Fruit fly (Drosophila melanogaster) whole organism, embryonic: Measurements from ENCODE around the gene CG6766.

Source experiments
- Blimp-1 ChIP-seq: fragments of 200-800 bp; sonication (Bioruptor generic); optimal IDR thresholded peaks from 3 replicates; lab custom pipeline; 2018; ENCODE audit warnings: missing biosample characterization, missing genetic modification characterization, mild to moderate bottlenecking, moderate library complexity, missing genetic modification reagents
- C15 ChIP-seq: fragments of 200-800 bp; sonication (Bioruptor generic); IDR thresholded peaks from 3 replicates; pipeline ENCODE4 v1.3.6; 2022; ENCODE audit warnings: missing biosample characterization, missing genetic modification characterization
- CG12744 ChIP-seq: fragments of 200-800 bp; sonication (Bioruptor generic); optimal IDR thresholded peaks from 2 replicates; lab custom pipeline; 2016; ENCODE audit warnings: missing biosample characterization, missing genetic modification characterization
- CG12769 ChIP-seq: fragments of 200-800 bp; sonication (Bioruptor generic); optimal IDR thresholded peaks from 2 replicates; lab custom pipeline; 2019; ENCODE audit warnings: missing biosample characterization, mild to moderate bottlenecking, missing genetic modification characterization, moderate library complexity
- CG13424 ChIP-seq: fragments of 200-800 bp; sonication (Bioruptor generic); optimal IDR thresholded peaks from 2 replicates; lab custom pipeline; 2019; ENCODE audit warnings: missing biosample characterization, mild to moderate bottlenecking, missing genetic modification characterization, moderate library complexity
- CG13775 ChIP-seq: fragments of 200-800 bp; sonication (Bioruptor generic); optimal IDR thresholded peaks from 3 replicates; lab custom pipeline; 2017; ENCODE audit warnings: missing biosample characterization, mild to moderate bottlenecking, missing genetic modification characterization
- CG14965 ChIP-seq: fragments of 200-800 bp; sonication (Bioruptor generic); optimal IDR thresholded peaks from 2 replicates; lab custom pipeline; 2016; ENCODE audit warnings: missing biosample characterization, missing genetic modification characterization, borderline replicate concordance
- CG17829 ChIP-seq: fragments of 200-800 bp; optimal IDR thresholded peaks from 2 replicates; lab custom pipeline; 2019; ENCODE audit warnings: missing biosample characterization, mild to moderate bottlenecking, missing genetic modification characterization, moderate library complexity
- CG18262 ChIP-seq: fragments of 200-800 bp; optimal IDR thresholded peaks from 3 replicates; lab custom pipeline; 2019; ENCODE audit warnings: missing biosample characterization, mild to moderate bottlenecking, missing genetic modification characterization, moderate library complexity
- CG2199 ChIP-seq: fragments of 200-800 bp; sonication (Bioruptor generic); IDR thresholded peaks from 3 replicates; pipeline ENCODE4 v1.3.6; 2022; ENCODE audit warnings: missing biosample characterization, missing genetic modification characterization
- CG31388 ChIP-seq: fragments of 200-800 bp; sonication (Bioruptor generic); optimal IDR thresholded peaks from 2 replicates; lab custom pipeline; 2016; ENCODE audit warnings: missing biosample characterization, missing genetic modification characterization
- CG32767 ChIP-seq: fragments of 200-800 bp; sonication (Bioruptor generic); IDR thresholded peaks from 2 replicates; pipeline ENCODE4 v1.3.6; 2022; ENCODE audit warnings: missing biosample characterization, missing genetic modification characterization
- CG3407 ChIP-seq: fragments of 200-800 bp; sonication (Bioruptor generic); optimal IDR thresholded peaks from 2 replicates; lab custom pipeline; 2018; ENCODE audit warnings: missing biosample characterization, mild to moderate bottlenecking, missing genetic modification characterization
- CG4617 ChIP-seq: fragments of 200-800 bp; sonication (Bioruptor generic); optimal IDR thresholded peaks from 3 replicates; lab custom pipeline; 2016; ENCODE audit warnings: missing biosample characterization, missing genetic modification characterization, borderline replicate concordance
- CG5245 ChIP-seq: fragments of 200-800 bp; sonication (Bioruptor generic); optimal IDR thresholded peaks from 3 replicates; lab custom pipeline; 2016; ENCODE audit warnings: missing biosample characterization, missing genetic modification characterization
- CG8359 ChIP-seq: fragments of 200-800 bp; sonication (Bioruptor generic); optimal IDR thresholded peaks from 2 replicates; lab custom pipeline; 2017; ENCODE audit warnings: missing biosample characterization, mild to moderate bottlenecking, missing genetic modification characterization, borderline replicate concordance
- CG8924 ChIP-seq: fragments of 200-800 bp; optimal IDR thresholded peaks from 3 replicates; lab custom pipeline; 2019; ENCODE audit warnings: missing biosample characterization, mild to moderate bottlenecking, missing genetic modification characterization, moderate library complexity
- Chrac-16 ChIP-seq: fragments of 200-800 bp; sonication (Bioruptor generic); optimal IDR thresholded peaks from 3 replicates; lab custom pipeline; 2016; ENCODE audit warnings: missing biosample characterization, missing genetic modification characterization
- Dad ChIP-seq: fragments of 200-800 bp; sonication (Bioruptor generic); optimal IDR thresholded peaks from 3 replicates; lab custom pipeline; 2016; ENCODE audit warnings: missing biosample characterization, missing genetic modification characterization
- Dbx ChIP-seq: fragments of 200-800 bp; sonication (Bioruptor generic); IDR thresholded peaks from 3 replicates; pipeline ENCODE4 v1.3.6; 2022; ENCODE audit warnings: missing biosample characterization, missing genetic modification characterization
- Dek ChIP-seq: fragments of 200-800 bp; sonication (Bioruptor generic); optimal IDR thresholded peaks from 3 replicates; lab custom pipeline; 2019; ENCODE audit warnings: missing biosample characterization, mild to moderate bottlenecking, missing genetic modification characterization, moderate library complexity
- Eip74EF ChIP-seq, 2 experiments: fragments of 200-800 bp in 1 of 2; fragments of >200 bp in 1 of 2; sonication (Bioruptor generic) in 1 of 2; optimal IDR thresholded peaks; 2 replicates each; lab custom pipeline; 2017 to 2019; ENCODE audit warnings: missing biosample characterization in 2 of 2, missing genetic modification characterization in 2 of 2, mild to moderate bottlenecking in 1 of 2, moderate library complexity in 1 of 2
- Gug ChIP-seq: fragments of 200-800 bp; sonication (Bioruptor generic); IDR thresholded peaks from 4 replicates; pipeline ENCODE4 v1.3.6; 2022; ENCODE audit warnings: missing biosample characterization, missing genetic modification characterization
- H2.0 ChIP-seq: fragments of 200-800 bp; sonication (Bioruptor generic); IDR thresholded peaks from 2 replicates; pipeline ENCODE4 v1.3.6; 2022; ENCODE audit warnings: missing biosample characterization, missing genetic modification characterization
- Hmr ChIP-seq: fragments of 200-800 bp; sonication (Bioruptor generic); optimal IDR thresholded peaks from 3 replicates; lab custom pipeline; 2017; ENCODE audit warnings: mild to moderate bottlenecking, missing biosample characterization, missing genetic modification reagents, missing genetic modification characterization
- Hr51 ChIP-seq, 2 experiments: fragments of 200-800 bp; sonication (Bioruptor generic); optimal IDR thresholded peaks; 2 replicates in 1 of 2; 3 replicates in 1 of 2; lab custom pipeline; 2016 to 2018; ENCODE audit warnings: missing biosample characterization in 2 of 2, missing genetic modification characterization in 2 of 2, mild to moderate bottlenecking in 1 of 2, moderate library complexity in 1 of 2
- Pdp1 ChIP-seq, 2 experiments: fragments of 200-800 bp; sonication (Bioruptor generic); optimal IDR thresholded peaks; 3 replicates each; lab custom pipeline; 2016; ENCODE audit warnings: missing biosample characterization in 2 of 2, missing genetic modification characterization in 2 of 2, mild to moderate bottlenecking in 1 of 2, moderate library complexity in 1 of 2
- Ptx1 ChIP-seq: fragments of 200-800 bp; sonication (Bioruptor generic); IDR thresholded peaks from 2 replicates; pipeline ENCODE4 v1.3.6; 2022; ENCODE audit warnings: missing biosample characterization, missing genetic modification characterization
- Sry-β ChIP-seq: fragments of 200-800 bp; sonication (Bioruptor generic); optimal IDR thresholded peaks from 2 replicates; lab custom pipeline; 2018; ENCODE audit warnings: missing biosample characterization, mild to moderate bottlenecking, missing genetic modification characterization, moderate library complexity
- Usf ChIP-seq: fragments of 200-800 bp; sonication (Bioruptor generic); optimal IDR thresholded peaks from 2 replicates; lab custom pipeline; 2017; ENCODE audit warnings: missing genotype, missing biosample characterization, missing genetic modification characterization
- az2 ChIP-seq: fragments of 200-800 bp; sonication (Bioruptor generic); optimal IDR thresholded peaks from 3 replicates; lab custom pipeline; 2016; ENCODE audit warnings: missing biosample characterization, missing genetic modification characterization
- br ChIP-seq: fragments of >200 bp; optimal IDR thresholded peaks from 2 replicates; lab custom pipeline; 2017
- cad ChIP-seq: fragments of >200 bp; optimal IDR thresholded peaks from 2 replicates; lab custom pipeline; 2017; ENCODE audit warnings: missing biosample characterization, missing genetic modification characterization
- cwo ChIP-seq: fragments of 200-800 bp; sonication (Bioruptor generic); optimal IDR thresholded peaks from 3 replicates; lab custom pipeline; 2017; ENCODE audit warnings: missing biosample characterization, missing genetic modification characterization, mild to moderate bottlenecking, moderate library complexity, missing genetic modification reagents
- dan ChIP-seq: fragments of 200-800 bp; sonication (Bioruptor generic); IDR thresholded peaks from 2 replicates; pipeline ENCODE4 v1.3.6; 2022; ENCODE audit warnings: missing biosample characterization, missing genetic modification characterization
- dysf ChIP-seq: fragments of 200-800 bp; sonication (Bioruptor generic); IDR thresholded peaks from 3 replicates; pipeline ENCODE4 v1.3.6; 2022; ENCODE audit warnings: missing biosample characterization, missing genetic modification characterization
- emc ChIP-seq: fragments of 200-800 bp; sonication (Bioruptor generic); optimal IDR thresholded peaks from 2 replicates; lab custom pipeline; 2016; ENCODE audit warnings: missing biosample characterization, missing genetic modification characterization
- esg ChIP-seq: fragments of 200-800 bp; sonication (Bioruptor generic); conservative IDR thresholded peaks from 2 replicates; pipeline ENCODE4 v1.3.6; 2022; ENCODE audit warnings: missing biosample characterization, missing genetic modification characterization
- fd96Cb ChIP-seq: fragments of 200-800 bp; sonication (Bioruptor generic); optimal IDR thresholded peaks from 2 replicates; lab custom pipeline; 2018; ENCODE audit warnings: missing biosample characterization, mild to moderate bottlenecking, missing genetic modification characterization, moderate library complexity
- grau ChIP-seq: fragments of 200-800 bp; optimal IDR thresholded peaks from 3 replicates; lab custom pipeline; 2019; ENCODE audit warnings: missing biosample characterization, mild to moderate bottlenecking, missing genetic modification characterization, moderate library complexity
- grn ChIP-seq: fragments of 200-800 bp; sonication (Bioruptor generic); optimal IDR thresholded peaks from 3 replicates; lab custom pipeline; 2017; ENCODE audit warnings: missing biosample characterization, missing genetic modification characterization
- hkb ChIP-seq, 2 experiments: fragments of 200-800 bp in 1 of 2; fragments of >200 bp in 1 of 2; sonication (Bioruptor generic) in 1 of 2; IDR thresholded peaks in 1 of 2; optimal IDR thresholded peaks in 1 of 2; 2 replicates each; pipeline versions ENCODE4 v1.3.6 to Lab custom; 2017 to 2022; ENCODE audit warnings: missing biosample characterization in 1 of 2, missing genetic modification characterization in 1 of 2
- pb ChIP-seq: fragments of 200-800 bp; sonication (Bioruptor generic); optimal IDR thresholded peaks from 3 replicates; lab custom pipeline; 2016; ENCODE audit warnings: missing biosample characterization, missing genetic modification characterization
- pho ChIP-seq: fragments of 200-800 bp; sonication (Bioruptor generic); optimal IDR thresholded peaks from 2 replicates; lab custom pipeline; 2016; ENCODE audit warnings: missing biosample characterization, missing genetic modification characterization
- pnt ChIP-seq: fragments of 200-800 bp; sonication (Bioruptor generic); optimal IDR thresholded peaks from 3 replicates; lab custom pipeline; 2016; ENCODE audit warnings: missing biosample characterization, missing genetic modification characterization
- repo ChIP-seq: fragments of 200-800 bp; sonication (Bioruptor generic); optimal IDR thresholded peaks from 2 replicates; lab custom pipeline; 2016; ENCODE audit warnings: missing biosample characterization, missing genetic modification characterization
- sens-2 ChIP-seq: fragments of 200-800 bp; sonication (Bioruptor generic); IDR thresholded peaks from 2 replicates; pipeline ENCODE4 v1.3.6; 2022; ENCODE audit warnings: missing biosample characterization, missing genetic modification characterization
- tgo ChIP-seq: fragments of 200-800 bp; sonication (Bioruptor generic); IDR thresholded peaks from 3 replicates; pipeline ENCODE4 v1.3.6; 2022; ENCODE audit warnings: missing biosample characterization, missing genetic modification characterization
- usp ChIP-seq: fragments of >200 bp; optimal IDR thresholded peaks from 2 replicates; lab custom pipeline; 2017; ENCODE audit warnings: missing biosample characterization, missing genetic modification characterization

Gene CG6766

dm6 chr2L:12004211-12004979 is 36.1 kb downstream of the CG6766 start (continued):
- no peak for TF ChIP-seq CG32767
- peak; percentile 93 for TF ChIP-seq CG3407 (GFP tag; lab: Kevin White, UChicago)
- TF ChIP-seq Pdp1 (GFP tag; optimal IDR thresholded peaks at IDR 0.05; lab: Kevin White, UChicago): peak; percentile 46 to 55
- TF ChIP-seq Dbx: no peak
- peak; percentile 2 for TF ChIP-seq fd96Cb
- TF ChIP-seq dysf (GFP tag; lab: Robert Waterston, UW): no peak
- TF ChIP-seq cad (GFP tag; lab: Kevin White, UChicago): no peak
- TF ChIP-seq Usf (GFP tag; lab: Kevin White, UChicago): no peak
- TF ChIP-seq CG13775: peak; percentile 10
- no peak for TF ChIP-seq tgo (GFP tag; lab: Robert Waterston, UW)
- TF ChIP-seq CG31388 (GFP tag; lab: Kevin White, UChicago): no peak
- TF ChIP-seq Gug: no peak
- TF ChIP-seq CG12744: peak; percentile 34
- TF ChIP-seq CG4617 (GFP tag; lab: Kevin White, UChicago): peak; percentile 5
- TF ChIP-seq CG13424 (tag; lab: Kevin White, UChicago): peak; percentile 76
- TF ChIP-seq Chrac-16 (GFP tag; lab: Kevin White, UChicago): no peak
- TF ChIP-seq usp (GFP tag; lab: Kevin White, UChicago): no peak
- TF ChIP-seq Eip74EF (GFP tag; optimal IDR thresholded peaks at IDR 0.05; lab: Kevin White, UChicago): peak in 1 of 2 experiments; percentile 38
- peak; percentile 47 for TF ChIP-seq Blimp-1 (GFP tag; lab: Kevin White, UChicago)
- TF ChIP-seq pho (GFP tag; lab: Kevin White, UChicago): peak; percentile 28
- no peak for TF ChIP-seq br
- TF ChIP-seq Hmr (GFP tag; lab: Kevin White, UChicago): peak; percentile 78
- peak; percentile 9 for TF ChIP-seq CG14965 (GFP tag; lab: Kevin White, UChicago)
- peak; percentile 6 for TF ChIP-seq grn (GFP tag; lab: Kevin White, UChicago)
- TF ChIP-seq CG12769: peak; percentile 91
- peak; percentile 68 for TF ChIP-seq CG8924 (tag; lab: Kevin White, UChicago)
- TF ChIP-seq H2.0 (GFP tag; lab: Robert Waterston, UW): no peak
- peak; percentile 42 for TF ChIP-seq Sry-β
- TF ChIP-seq grau (tag; lab: Kevin White, UChicago): peak; percentile 22
- TF ChIP-seq pb: no peak
- TF ChIP-seq Hr51 (GFP tag; optimal IDR thresholded peaks at IDR 0.05; lab: Kevin White, UChicago): peak in 1 of 2 experiments; percentile 15
- TF ChIP-seq repo (GFP tag; lab: Kevin White, UChicago): no peak
- peak; percentile 40 for TF ChIP-seq CG8359 (GFP tag; lab: Kevin White, UChicago)
- peak; percentile 34 for TF ChIP-seq CG17829 (tag; lab: Kevin White, UChicago)
- TF ChIP-seq Dek (tag; lab: Kevin White, UChicago): peak; percentile 44
- no peak for TF ChIP-seq C15 (GFP tag; lab: Robert Waterston, UW)
- TF ChIP-seq esg (GFP tag; lab: Robert Waterston, UW): no peak
- TF ChIP-seq Ptx1 (GFP tag; lab: Robert Waterston, UW): no peak
- peak; percentile 47 for TF ChIP-seq cwo
- no peak for TF ChIP-seq dan (GFP tag; lab: Robert Waterston, UW)
- peak; percentile 63 for TF ChIP-seq CG18262
- TF ChIP-seq pnt (GFP tag; lab: Kevin White, UChicago): peak; percentile 32
- TF ChIP-seq emc: peak; percentile 35
- no peak for TF ChIP-seq hkb (optimal IDR thresholded peaks at IDR 0.05; lab: Kevin White, UChicago)
- no peak for TF ChIP-seq hkb (GFP tag; IDR thresholded peaks at IDR 0.05; lab: Robert Waterston, UW)
- TF ChIP-seq CG5245 (GFP tag; lab: Kevin White, UChicago): no peak
- TF ChIP-seq CG2199 (GFP tag; lab: Robert Waterston, UW): no peak
- TF ChIP-seq az2 (GFP tag; lab: Kevin White, UChicago): peak; percentile 43
- no peak for TF ChIP-seq sens-2
- peak; percentile 11 for TF ChIP-seq Dad (GFP tag; lab: Kevin White, UChicago)
